Fruit fly (Drosophila melanogaster): ENCODE results near the gene rdgA.

Gene rdgA

dm6 chrX:8895018-8895392, 11.9 kb upstream of the rdgA start:
- TF ChIP-seq CG4496 (GFP tag; IDR thresholded peaks at IDR 0.05) (no peak), CG8159 (tag; optimal IDR thresholded peaks at IDR 0.05) (peak; percentile 10), CG10348 (GFP tag; IDR thresholded peaks at IDR 0.05) (no peak), CG14655 (GFP tag; optimal IDR thresholded peaks at IDR 0.05) (no peak), CG17806 (tag; optimal IDR thresholded peaks at IDR 0.05) (no peak)

- TF ChIP-seq CG34367 (tag; optimal IDR thresholded peaks at IDR 0.05) (no peak), CG32121 (GFP tag; IDR thresholded peaks at IDR 0.05) (no peak), CG9948 (tag; optimal IDR thresholded peaks at IDR 0.05) (peak; percentile 9), CG8301 (tag; optimal IDR thresholded peaks at IDR 0.05) (peak; percentile 19), D1 (tag; optimal IDR thresholded peaks at IDR 0.05) (no peak), CG4496 (GFP tag; IDR thresholded peaks at IDR 0.05) (no peak), CG14655 (GFP tag; optimal IDR thresholded peaks at IDR 0.05) (peak; percentile 9)
Measured at dm6 chrX:8895413-8895812, 11.5 kb upstream of the rdgA start.

- TF ChIP-seq CG34367 (tag; optimal IDR thresholded peaks at IDR 0.05) (peak; percentile 88), rn (GFP tag; IDR thresholded peaks at IDR 0.05) (peak; percentile 96), CG4496 (GFP tag; IDR thresholded peaks at IDR 0.05) (peak; percentile 98), gl (tag; optimal IDR thresholded peaks at IDR 0.05) (peak; percentile 70), CG8301 (tag; optimal IDR thresholded peaks at IDR 0.05) (peak; percentile 94), CG10348 (GFP tag; IDR thresholded peaks at IDR 0.05) (peak; percentile 85), CG12605 (GFP tag; IDR thresholded peaks at IDR 0.05) (peak; percentile 93), Snoo (tag; optimal IDR thresholded peaks at IDR 0.05) (peak; percentile 92), CG15710 (tag; optimal IDR thresholded peaks at IDR 0.05) (peak; percentile 88), CG14655 (GFP tag; optimal IDR thresholded peaks at IDR 0.05) (peak; percentile 94), CG13204 (GFP tag; optimal IDR thresholded peaks at IDR 0.05) (peak; percentile 70), CG9948 (tag; optimal IDR thresholded peaks at IDR 0.05) (peak; percentile 86), CG32121 (GFP tag; IDR thresholded peaks at IDR 0.05) (peak; percentile 98), Pif1B (GFP tag; optimal IDR thresholded peaks at IDR 0.05) (peak; percentile 88), Pif1A (GFP tag; optimal IDR thresholded peaks at IDR 0.05) (peak; percentile 91), D1 (tag; optimal IDR thresholded peaks at IDR 0.05) (peak; percentile 53), fd96Ca (GFP tag; IDR thresholded peaks at IDR 0.05) (peak; percentile 97), Ets98B (GFP tag; IDR thresholded peaks at IDR 0.05) (peak; percentile 98), EcR (GFP tag; optimal IDR thresholded peaks at IDR 0.05) (no peak), CG8159 (tag; optimal IDR thresholded peaks at IDR 0.05) (peak; percentile 86), CG17806 (tag; optimal IDR thresholded peaks at IDR 0.05) (peak; percentile 88)
Measured at dm6 chrX:8896080-8896479, 10.8 kb upstream of the rdgA start.

- TF ChIP-seq CG8301 (tag; optimal IDR thresholded peaks at IDR 0.05), result peak; percentile 18
- no peak for TF ChIP-seq Snoo (tag; optimal IDR thresholded peaks at IDR 0.05)
- TF ChIP-seq CG32121 (GFP tag; IDR thresholded peaks at IDR 0.05), result no peak
- no peak for TF ChIP-seq CG12605 (GFP tag; IDR thresholded peaks at IDR 0.05)
- no peak for TF ChIP-seq CG9948 (tag; optimal IDR thresholded peaks at IDR 0.05)
- TF ChIP-seq CG4496 (GFP tag; IDR thresholded peaks at IDR 0.05), result no peak
- peak; percentile 58 for TF ChIP-seq CG14655 (GFP tag; optimal IDR thresholded peaks at IDR 0.05)
- TF ChIP-seq Pif1A (GFP tag; optimal IDR thresholded peaks at IDR 0.05), result no peak
- TF ChIP-seq CG10348 (GFP tag; IDR thresholded peaks at IDR 0.05), result no peak
- no peak for TF ChIP-seq CG34367 (tag; optimal IDR thresholded peaks at IDR 0.05)
- TF ChIP-seq Ets98B (GFP tag; IDR thresholded peaks at IDR 0.05), result no peak
- TF ChIP-seq CG8159 (tag; optimal IDR thresholded peaks at IDR 0.05), result no peak
- TF ChIP-seq CG17806 (tag; optimal IDR thresholded peaks at IDR 0.05), result no peak
- TF ChIP-seq gl (tag; optimal IDR thresholded peaks at IDR 0.05), result no peak
- TF ChIP-seq CG15710 (tag; optimal IDR thresholded peaks at IDR 0.05), result no peak
- TF ChIP-seq EcR (GFP tag; optimal IDR thresholded peaks at IDR 0.05), result no peak
- no peak for TF ChIP-seq rn (GFP tag; IDR thresholded peaks at IDR 0.05)
- TF ChIP-seq Pif1B (GFP tag; optimal IDR thresholded peaks at IDR 0.05), result peak; percentile 21
- no peak for TF ChIP-seq fd96Ca (GFP tag; IDR thresholded peaks at IDR 0.05)
- no peak for TF ChIP-seq CG13204 (GFP tag; optimal IDR thresholded peaks at IDR 0.05)
- TF ChIP-seq D1 (tag; optimal IDR thresholded peaks at IDR 0.05), result no peak
Measured at dm6 chrX:8896845-8897775, 9.8 kb upstream of the rdgA start.

- TF ChIP-seq CG13204 (GFP tag; optimal IDR thresholded peaks at IDR 0.05) (peak; percentile 65), CG10348 (GFP tag; IDR thresholded peaks at IDR 0.05) (no peak), Ets98B (GFP tag; IDR thresholded peaks at IDR 0.05) (peak; percentile 40), CG4496 (GFP tag; IDR thresholded peaks at IDR 0.05) (peak; percentile 70), D1 (tag; optimal IDR thresholded peaks at IDR 0.05) (no peak), CG15710 (tag; optimal IDR thresholded peaks at IDR 0.05) (peak; percentile 55), CG34367 (tag; optimal IDR thresholded peaks at IDR 0.05) (peak; percentile 62), CG17806 (tag; optimal IDR thresholded peaks at IDR 0.05) (peak; percentile 39), CG12605 (GFP tag; IDR thresholded peaks at IDR 0.05) (peak; percentile 77), CG8159 (tag; optimal IDR thresholded peaks at IDR 0.05) (peak; percentile 57), Snoo (tag; optimal IDR thresholded peaks at IDR 0.05) (peak; percentile 3), CG8301 (tag; optimal IDR thresholded peaks at IDR 0.05) (peak; percentile 62), CG14655 (GFP tag; optimal IDR thresholded peaks at IDR 0.05) (peak; percentile 76), CG9948 (tag; optimal IDR thresholded peaks at IDR 0.05) (peak; percentile 48), gl (tag; optimal IDR thresholded peaks at IDR 0.05) (peak; percentile 64), rn (GFP tag; IDR thresholded peaks at IDR 0.05) (peak; percentile 35), Pif1B (GFP tag; optimal IDR thresholded peaks at IDR 0.05) (peak; percentile 51), EcR (GFP tag; optimal IDR thresholded peaks at IDR 0.05) (peak; percentile 32), CG32121 (GFP tag; IDR thresholded peaks at IDR 0.05) (peak; percentile 82), Pif1A (GFP tag; optimal IDR thresholded peaks at IDR 0.05) (peak; percentile 70), fd96Ca (GFP tag; IDR thresholded peaks at IDR 0.05) (0 out of 3 replicates have a peak, but pooled peaks have one; percentile 51)
Measured at dm6 chrX:8897859-8898427, 8.9 kb upstream of the rdgA start, which contains the start of gene Moe. TSS of gene Moe (minus strand) at chrX:8898332.
